Worm (Caenorhabditis elegans) whole organism, L4/young adult: Measurements from ENCODE around the gene hmg-4.

Source experiments
- W03F9.2 ChIP-seq: fragments of 150-350 bp; optimal IDR thresholded peaks from 2 replicates; lab custom pipeline; 2014; ENCODE audit warnings: missing biosample characterization, missing genetic modification characterization
- dao-5 ChIP-seq: sonication (generic microtip); optimal IDR thresholded peaks from 2 replicates; lab custom pipeline; 2016; ENCODE audit warnings: missing genotype, missing genetic modification characterization, moderate library complexity, missing compliant biosample characterization
- him-1 ChIP-seq: sonication (generic microtip); optimal IDR thresholded peaks from 2 replicates; lab custom pipeline; 2016; ENCODE audit warnings: missing genotype, missing genetic modification reagents, missing genetic modification characterization, missing compliant biosample characterization

hmg-4 gene

ce11 chrIII:7338693-7339092, 42.7 kb downstream of the hmg-4 start, which contains the start of gene kap-1:
kap-1 (plus strand) TSS chrIII:7338835.
- TF ChIP-seq dao-5 = no peak
- TF ChIP-seq him-1 (tag; lab: Kevin White, UChicago) = no peak
- TF ChIP-seq W03F9.2 = no peak

- TF ChIP-seq dao-5 = no peak
- no peak for TF ChIP-seq W03F9.2
- TF ChIP-seq him-1 (tag; lab: Kevin White, UChicago) = no peak
Measured at ce11 chrIII:7338009-7338408, 43.4 kb downstream of the hmg-4 start.

ce11 chrIII:7336214-7336613, 45.2 kb downstream of the hmg-4 start, which contains the start of gene gsp-2:
gsp-2 (plus strand) TSS chrIII:7336587.
- peak; percentile 85 for TF ChIP-seq W03F9.2
- TF ChIP-seq him-1 (tag; lab: Kevin White, UChicago) = no peak
- no peak for TF ChIP-seq dao-5

- TF ChIP-seq W03F9.2 (peak; percentile 85), dao-5 (no peak), him-1 (tag; lab: Kevin White, UChicago) (no peak)
Measured at ce11 chrIII:7335220-7335619, 46.2 kb downstream of the hmg-4 start, which contains the start of gene F56C9.10. F56C9.10 (minus strand) TSS chrIII:7335316.

- TF ChIP-seq him-1 (tag; lab: Kevin White, UChicago) (no peak), W03F9.2 (no peak), dao-5 (no peak)
Measured at ce11 chrIII:7331671-7332070, 49.7 kb downstream of the hmg-4 start.

ce11 chrIII:7329155-7329732, 52.2 kb downstream of the hmg-4 start, which contains the start of gene lab-2:
lab-2 (minus strand) TSS chrIII:7329607.
- TF ChIP-seq him-1 (tag; lab: Kevin White, UChicago) (no peak), W03F9.2 (no peak), dao-5 (no peak)
